Worm (Caenorhabditis elegans) whole organism, L2 larva: Measurements from ENCODE around the gene D1054.18.

Experiments
- C34F6.9 ChIP-seq: fragments of 150-350 bp; optimal IDR thresholded peaks from 2 replicates; lab custom pipeline; 2014; ENCODE audit warnings: missing biosample characterization, missing genetic modification characterization
- R02D3.7 ChIP-seq: fragments of 150-350 bp; optimal IDR thresholded peaks from 2 replicates; lab custom pipeline; 2014; ENCODE audit warnings: missing biosample characterization, missing genetic modification characterization
- Y55F3AM.14 ChIP-seq: fragments of 200-800 bp; sonication (Bioruptor generic); optimal IDR thresholded peaks from 2 replicates; lab custom pipeline; 2018; ENCODE audit warnings: mild to moderate bottlenecking, missing genetic modification characterization, missing compliant biosample characterization
- ZK546.5 ChIP-seq: sonication (generic microtip); optimal IDR thresholded peaks from 2 replicates; lab custom pipeline; 2017; ENCODE audit warnings: missing biosample characterization, missing genetic modification characterization
- aly-2 ChIP-seq: fragments of 150-350 bp; optimal IDR thresholded peaks from 2 replicates; lab custom pipeline; 2014; ENCODE audit warnings: missing biosample characterization, missing genetic modification characterization
- ama-1 ChIP-seq: fragments of 150-350 bp; optimal IDR thresholded peaks from 2 replicates; lab custom pipeline; 2018; ENCODE audit warnings: inconsistent platforms
- blmp-1 ChIP-seq: sonication (generic microtip); optimal IDR thresholded peaks from 2 replicates; lab custom pipeline; 2017; ENCODE audit warnings: missing genetic modification characterization, mild to moderate bottlenecking, missing compliant biosample characterization, antibody characterized with exemption, moderate library complexity; ENCODE audit not compliant: insufficient read depth
- ceh-16 ChIP-seq: fragments of 150-350 bp; optimal IDR thresholded peaks from 2 replicates; lab custom pipeline; 2014; ENCODE audit warnings: missing biosample characterization, missing genetic modification characterization
- ceh-82 ChIP-seq: fragments of 150-350 bp; optimal IDR thresholded peaks from 2 replicates; lab custom pipeline; 2014; ENCODE audit warnings: missing biosample characterization, missing genetic modification characterization
- crh-2 ChIP-seq: sonication (generic microtip); optimal IDR thresholded peaks from 2 replicates; lab custom pipeline; 2017; ENCODE audit warnings: missing biosample characterization, missing genetic modification characterization
- egl-27 ChIP-seq: sonication (generic microtip); optimal IDR thresholded peaks from 3 replicates; lab custom pipeline; 2017; ENCODE audit warnings: missing biosample characterization, missing genetic modification reagents, missing genetic modification characterization
- elt-3 ChIP-seq: sonication (generic microtip); optimal IDR thresholded peaks from 2 replicates; lab custom pipeline; 2017; ENCODE audit warnings: missing biosample characterization, missing genetic modification characterization
- fos-1 ChIP-seq: fragments of 150-350 bp; optimal IDR thresholded peaks from 2 replicates; lab custom pipeline; 2014; ENCODE audit warnings: missing biosample characterization, missing genetic modification characterization
- gmeb-1 ChIP-seq: fragments of 150-350 bp; optimal IDR thresholded peaks from 2 replicates; lab custom pipeline; 2014; ENCODE audit warnings: missing biosample characterization, missing genetic modification characterization
- lin-11 ChIP-seq: fragments of 150-350 bp; sonication (generic microtip); optimal IDR thresholded peaks from 2 replicates; lab custom pipeline; 2014; ENCODE audit warnings: missing biosample characterization, missing genetic modification characterization, inconsistent platforms, mixed read lengths
- lsy-2 ChIP-seq, 2 experiments: fragments of 150-350 bp in 1 of 2; sonication (generic microtip) in 1 of 2; optimal IDR thresholded peaks; 2 replicates each; lab custom pipeline; 2014 to 2017; ENCODE audit warnings: missing biosample characterization in 2 of 2, missing genetic modification characterization in 2 of 2
- mab-5 ChIP-seq: fragments of 150-350 bp; optimal IDR thresholded peaks from 2 replicates; lab custom pipeline; 2014; ENCODE audit warnings: missing biosample characterization, missing genetic modification characterization
- mbf-1 ChIP-seq: sonication (generic microtip); optimal IDR thresholded peaks from 2 replicates; lab custom pipeline; 2017; ENCODE audit warnings: missing biosample characterization, missing genetic modification characterization
- nhr-11 ChIP-seq: fragments of 150-350 bp; optimal IDR thresholded peaks from 2 replicates; lab custom pipeline; 2014; ENCODE audit warnings: missing biosample characterization, missing genetic modification characterization
- nhr-129 ChIP-seq: fragments of 150-350 bp; optimal IDR thresholded peaks from 2 replicates; lab custom pipeline; 2014; ENCODE audit warnings: missing biosample characterization, missing genetic modification characterization
- nhr-21 ChIP-seq: fragments of 150-350 bp; optimal IDR thresholded peaks from 2 replicates; lab custom pipeline; 2014; ENCODE audit warnings: missing biosample characterization, missing genetic modification characterization
- nhr-237 ChIP-seq: fragments of 150-350 bp; optimal IDR thresholded peaks from 2 replicates; lab custom pipeline; 2014; ENCODE audit warnings: missing biosample characterization, missing genetic modification characterization
- nhr-77 ChIP-seq: fragments of 150-350 bp; optimal IDR thresholded peaks from 2 replicates; lab custom pipeline; 2014; ENCODE audit warnings: missing biosample characterization, missing genetic modification characterization
- skn-1 ChIP-seq: sonication (generic microtip); optimal IDR thresholded peaks from 2 replicates; lab custom pipeline; 2017; ENCODE audit warnings: missing biosample characterization, missing genetic modification characterization
- sma-3 ChIP-seq: sonication (generic microtip); optimal IDR thresholded peaks from 2 replicates; lab custom pipeline; 2016; ENCODE audit warnings: missing genetic modification reagents, missing genetic modification characterization, missing compliant biosample characterization
- sma-9 ChIP-seq, 2 experiments: fragments of 150-350 bp in 1 of 2; sonication (generic microtip) in 1 of 2; optimal IDR thresholded peaks; 2 replicates each; lab custom pipeline; 2014 to 2016; ENCODE audit warnings: missing genetic modification characterization in 2 of 2, mild to moderate bottlenecking in 1 of 2, missing biosample characterization in 1 of 2, missing compliant biosample characterization in 1 of 2, missing genetic modification reagents in 1 of 2, moderate library complexity in 1 of 2
- snpc-4 ChIP-seq: fragments of 150-350 bp; optimal IDR thresholded peaks from 2 replicates; lab custom pipeline; 2014; ENCODE audit warnings: missing biosample characterization, missing genetic modification characterization
- unc-55 ChIP-seq: fragments of 150-350 bp; sonication (generic microtip); optimal IDR thresholded peaks from 3 replicates; lab custom pipeline; 2014; ENCODE audit warnings: missing biosample characterization, missing genetic modification reagents, missing genetic modification characterization
- ztf-1 ChIP-seq: fragments of 200-800 bp; sonication (Bioruptor generic); conservative IDR thresholded peaks from 2 replicates; pipeline ENCODE4 v1.3.6; 2022; ENCODE audit warnings: missing genetic modification characterization, missing compliant biosample characterization
- ztf-11 ChIP-seq: sonication (generic microtip); optimal IDR thresholded peaks from 2 replicates; lab custom pipeline; 2017; ENCODE audit warnings: missing biosample characterization, missing genetic modification characterization
- ztf-4 ChIP-seq: fragments of 150-350 bp; optimal IDR thresholded peaks from 2 replicates; lab custom pipeline; 2014; ENCODE audit warnings: missing biosample characterization, missing genetic modification characterization

D1054.18 gene

DNA sequence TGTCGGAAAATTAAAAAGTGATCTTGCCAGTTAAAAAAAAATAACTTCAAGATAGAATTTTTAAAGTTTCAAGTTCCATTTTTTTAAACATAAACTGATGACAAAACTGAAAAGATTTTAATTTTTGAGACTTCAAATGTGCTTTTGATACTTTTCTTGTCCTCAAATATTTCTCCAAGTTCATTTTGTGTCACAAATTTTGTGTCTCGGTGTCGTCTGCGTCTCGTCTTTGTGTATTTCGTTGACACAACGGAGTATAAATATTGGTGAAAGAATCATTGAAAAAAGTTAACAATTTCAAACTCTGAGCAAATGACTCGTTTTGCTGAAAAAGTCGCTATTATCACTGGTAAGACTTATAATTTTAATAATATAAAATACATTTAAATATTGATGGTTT, 17.0 kb downstream of the D1054.18 start, which contains the start of gene D1054.8:
D1054.8 (plus strand) TSS at position 301 of the 400 bp plus-strand sequence.
- TF ChIP-seq ZK546.5 (no peak), nhr-129 (tag; lab: Kevin White, UChicago) (no peak), aly-2 (tag; lab: Kevin White, UChicago) (no peak), lin-11 (tag; lab: Kevin White, UChicago) (no peak)

DNA sequence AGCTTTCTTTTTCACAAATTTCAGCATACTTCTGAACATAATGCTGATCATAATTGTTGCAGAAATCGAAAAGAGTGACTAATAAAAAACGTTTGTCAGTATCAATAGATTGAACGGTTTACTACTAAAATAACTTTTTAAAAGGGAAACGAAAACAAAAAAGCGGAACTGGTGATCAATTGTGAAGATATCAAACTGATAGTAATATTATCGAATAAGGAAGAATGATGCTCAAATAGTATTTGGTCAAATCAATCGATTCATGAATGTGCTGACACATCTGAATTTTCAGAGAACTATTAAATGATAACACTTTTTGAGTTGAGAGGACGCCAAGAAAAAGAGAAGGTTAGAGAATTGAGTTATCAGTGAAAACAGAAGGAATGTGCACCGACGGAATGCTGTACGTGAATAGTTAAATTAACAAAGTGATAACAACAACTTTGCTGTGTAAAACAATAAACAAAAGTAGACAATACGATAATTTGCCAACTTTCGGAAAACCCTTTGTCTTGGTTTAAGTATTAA, 24.4 kb downstream of the D1054.18 start, which contains the start of gene D1054.5:
D1054.5 (minus strand) TSS at position 51 of the 528 bp plus-strand sequence.
- TF ChIP-seq crh-2 (peak; percentile 45), gmeb-1 (tag; lab: Kevin White, UChicago) (peak; percentile 1), skn-1 (tag; lab: Kevin White, UChicago) (no peak), mbf-1 (tag; lab: Kevin White, UChicago) (no peak), sma-9 (GFP tag; optimal IDR thresholded peaks at IDR 0.05; lab: Kevin White, UChicago) (peak; percentile 83), sma-9 (tag; optimal IDR thresholded peaks at IDR 0.05; lab: Kevin White, UChicago) (no peak), fos-1 (tag; lab: Kevin White, UChicago) (peak; percentile 92), unc-55 (GFP tag; lab: Kevin White, UChicago) (no peak), nhr-77 (tag; lab: Kevin White, UChicago) (no peak)

DNA sequence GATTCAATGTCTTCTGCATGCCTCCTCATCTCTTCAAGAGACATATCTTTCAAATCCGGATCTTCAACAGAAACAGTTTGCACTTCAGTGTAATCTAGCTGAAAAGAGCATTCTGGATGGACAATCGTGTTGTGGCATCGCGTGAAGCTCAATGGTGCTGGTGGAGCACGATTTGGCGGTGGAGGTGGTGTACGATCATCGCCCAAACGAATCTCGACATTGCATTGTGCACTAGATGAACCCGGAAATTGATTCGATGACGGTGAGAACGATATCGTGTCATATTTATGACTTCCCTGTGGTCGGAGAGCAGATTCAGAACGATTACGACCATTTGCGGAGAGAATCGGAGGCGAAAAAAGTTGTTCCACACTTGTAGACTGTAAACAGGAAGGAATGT, 27.8 kb downstream of the D1054.18 start:
- TF ChIP-seq crh-2 (no peak), egl-27 (tag; lab: Kevin White, UChicago) (no peak), nhr-77 (tag; lab: Kevin White, UChicago) (no peak), ama-1 (no peak), lsy-2 (tag; optimal IDR thresholded peaks at IDR 0.05; lab: Kevin White, UChicago) (no peak), nhr-21 (no peak), nhr-237 (tag; lab: Kevin White, UChicago) (no peak), snpc-4 (tag; lab: Kevin White, UChicago) (no peak), R02D3.7 (no peak), blmp-1 (tag; lab: Kevin White, UChicago) (no peak)

DNA sequence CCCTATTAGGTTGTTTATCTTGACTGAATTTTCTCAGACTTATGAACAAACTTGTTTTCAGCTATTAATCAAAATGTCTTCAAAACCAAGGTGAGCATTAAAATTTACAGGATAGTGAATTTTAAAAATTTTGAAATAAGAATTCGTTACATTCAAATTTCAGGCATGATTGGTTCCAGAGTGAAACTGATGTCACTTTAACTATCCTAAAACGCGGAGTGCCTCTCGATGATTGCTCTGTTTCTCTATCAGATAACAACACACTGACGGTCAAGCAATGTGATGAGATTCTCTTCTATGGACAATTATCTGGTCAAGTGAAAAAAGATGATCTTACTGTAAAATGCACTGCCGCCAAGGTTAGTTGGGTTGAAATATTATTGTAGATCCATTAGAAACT, 29.6 kb downstream of the D1054.18 start, which contains the start of gene D1054.3:
D1054.3 (plus strand) TSS at position 62 of the 400 bp plus-strand sequence.
- no peak for TF ChIP-seq Y55F3AM.14 (GFP tag; lab: Kevin White, UChicago)
- no peak for TF ChIP-seq nhr-11 (tag; lab: Kevin White, UChicago)
- no peak for TF ChIP-seq ztf-1 (GFP tag; lab: Robert Waterston, UW)
- TF ChIP-seq, all 48 proteins: peak for 0

DNA sequence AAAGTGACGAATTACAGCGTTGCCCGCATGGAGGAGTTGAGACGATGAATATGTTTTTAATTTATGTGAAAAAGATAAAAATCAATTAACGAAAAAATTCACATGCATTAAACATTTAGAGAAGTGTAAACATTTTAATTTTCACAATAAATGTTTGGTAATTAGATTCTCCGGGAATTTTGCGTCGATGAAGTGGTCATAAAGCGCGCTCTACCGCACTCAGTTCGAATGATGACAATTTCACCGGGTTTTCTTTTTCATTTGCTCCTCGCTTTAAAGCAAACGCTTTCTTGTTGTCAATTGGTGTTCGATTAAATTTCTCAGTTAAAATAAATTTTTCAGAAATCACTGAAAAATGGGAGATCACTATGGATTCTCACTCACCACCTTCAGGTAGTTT, 31.0 kb downstream of the D1054.18 start, which contains the start of the genes D1054.1 and pas-2:
D1054.1 (minus strand) TSS at position 192 of the 400 bp plus-strand sequence.
pas-2 (plus strand) TSS at position 343 of the 400 bp plus-strand sequence.
- no peak for TF ChIP-seq fos-1 (tag; lab: Kevin White, UChicago)
- TF ChIP-seq Y55F3AM.14 (GFP tag; lab: Kevin White, UChicago): no peak
- TF ChIP-seq aly-2 (tag; lab: Kevin White, UChicago): no peak
- TF ChIP-seq nhr-77 (tag; lab: Kevin White, UChicago): no peak
- TF ChIP-seq mab-5 (tag; lab: Kevin White, UChicago): no peak
- no peak for TF ChIP-seq ztf-1 (GFP tag; lab: Robert Waterston, UW)
- TF ChIP-seq mbf-1 (tag; lab: Kevin White, UChicago): no peak
- TF ChIP-seq ceh-82 (tag; lab: Kevin White, UChicago): no peak
- peak; percentile 24 for TF ChIP-seq crh-2
- TF ChIP-seq ztf-4 (tag; lab: Kevin White, UChicago): no peak
- TF ChIP-seq lsy-2 (tag; optimal IDR thresholded peaks at IDR 0.05; lab: Kevin White, UChicago): peak in 1 of 2 experiments; percentile 36
- peak; percentile 50 for TF ChIP-seq C34F6.9
- TF ChIP-seq sma-9 (GFP tag; optimal IDR thresholded peaks at IDR 0.05; lab: Kevin White, UChicago): no peak
- no peak for TF ChIP-seq sma-9 (tag; optimal IDR thresholded peaks at IDR 0.05; lab: Kevin White, UChicago)
- TF ChIP-seq ceh-16: no peak
- TF ChIP-seq skn-1 (tag; lab: Kevin White, UChicago): peak; percentile 81
- TF ChIP-seq, all 48 proteins: peak for 4

DNA sequence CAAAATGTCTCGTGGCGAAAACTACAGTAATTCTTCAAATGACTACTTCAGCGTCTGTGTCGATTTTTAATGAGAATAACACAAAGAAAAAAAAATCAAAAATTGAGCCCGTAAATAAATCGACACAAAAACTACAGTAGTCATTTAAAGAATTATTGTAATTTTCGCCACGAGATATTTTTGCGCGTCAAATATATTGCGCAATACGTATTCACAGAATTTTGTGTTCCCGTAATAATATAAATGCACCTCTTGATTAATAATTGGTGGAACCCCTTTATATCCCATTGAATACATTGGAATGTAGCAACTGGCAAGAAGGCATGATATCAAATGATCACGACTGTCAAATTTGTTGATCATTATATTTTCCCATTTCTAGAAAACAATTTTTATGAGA, 32.1 kb downstream of the D1054.18 start:
- no peak for TF ChIP-seq lin-11 (tag; lab: Kevin White, UChicago)
- no peak for TF ChIP-seq crh-2
- TF ChIP-seq sma-3 (GFP tag; lab: Kevin White, UChicago): no peak
- TF ChIP-seq ama-1: no peak
- no peak for TF ChIP-seq R02D3.7
- no peak for TF ChIP-seq nhr-129 (tag; lab: Kevin White, UChicago)
- TF ChIP-seq elt-3 (tag; lab: Kevin White, UChicago): no peak
- TF ChIP-seq blmp-1 (tag; lab: Kevin White, UChicago): no peak
- TF ChIP-seq ztf-11 (tag; lab: Kevin White, UChicago): no peak
